Worm (Caenorhabditis elegans) whole organism, early embryonic: Measurements from ENCODE around the gene srd-39.

Experiments
- B0310.2 ChIP-seq: sonication (generic microtip); optimal IDR thresholded peaks from 2 replicates; lab custom pipeline; 2016; ENCODE audit warnings: mild to moderate bottlenecking, missing genetic modification characterization, missing compliant biosample characterization
- F13C5.2 ChIP-seq: sonication (generic microtip); optimal IDR thresholded peaks from 2 replicates; lab custom pipeline; 2017; ENCODE audit warnings: mild to moderate bottlenecking, missing genetic modification characterization, inconsistent platforms, missing compliant biosample characterization
- aly-1 ChIP-seq: sonication (generic microtip); optimal IDR thresholded peaks from 2 replicates; lab custom pipeline; 2016; ENCODE audit warnings: missing genetic modification characterization, missing compliant biosample characterization
- ama-1 ChIP-seq: fragments of 150-350 bp; optimal IDR thresholded peaks from 2 replicates; lab custom pipeline; 2014
- ceh-13 ChIP-seq: fragments of 200-800 bp; sonication (Bioruptor generic); optimal IDR thresholded peaks from 2 replicates; lab custom pipeline; 2018; ENCODE audit warnings: mild to moderate bottlenecking, missing genetic modification characterization, missing compliant biosample characterization
- ceh-36 ChIP-seq: sonication (generic microtip); optimal IDR thresholded peaks from 2 replicates; lab custom pipeline; 2016; ENCODE audit warnings: missing genetic modification characterization, inconsistent platforms, missing compliant biosample characterization
- ets-7 ChIP-seq: sonication (generic microtip); optimal IDR thresholded peaks from 2 replicates; lab custom pipeline; 2016; ENCODE audit warnings: missing genotype, missing genetic modification characterization, missing compliant biosample characterization
- flt-1 ChIP-seq: fragments of 200-800 bp; sonication (Bioruptor generic); IDR thresholded peaks from 2 replicates; pipeline ENCODE4 v1.3.6; 2022; ENCODE audit warnings: missing genetic modification characterization, missing compliant biosample characterization
- hmbx-1 ChIP-seq: sonication (generic microtip); optimal IDR thresholded peaks from 2 replicates; lab custom pipeline; 2016; ENCODE audit warnings: mild to moderate bottlenecking, missing genetic modification characterization, missing compliant biosample characterization
- hmg-4 ChIP-seq: fragments of 200-800 bp; sonication (Bioruptor generic); optimal IDR thresholded peaks from 2 replicates; lab custom pipeline; 2018; ENCODE audit warnings: mild to moderate bottlenecking, missing genetic modification characterization, missing compliant biosample characterization
- hnd-1 ChIP-seq: sonication (generic microtip); optimal IDR thresholded peaks from 2 replicates; lab custom pipeline; 2016; ENCODE audit warnings: missing genetic modification characterization, missing compliant biosample characterization
- pes-1 ChIP-seq: fragments of 200-800 bp; sonication (Bioruptor generic); IDR thresholded peaks from 2 replicates; pipeline ENCODE4 v1.3.6; 2022; ENCODE audit warnings: missing genetic modification reagents, missing genetic modification characterization, missing compliant biosample characterization
- scrt-1 ChIP-seq: fragments of 200-800 bp; sonication (Bioruptor generic); IDR thresholded peaks from 2 replicates; pipeline ENCODE4 v1.3.6; 2022; ENCODE audit warnings: missing genetic modification characterization, missing compliant biosample characterization
- sea-1 ChIP-seq: fragments of 200-800 bp; sonication (Bioruptor generic); conservative IDR thresholded peaks from 2 replicates; pipeline ENCODE4 v1.3.6; 2022; ENCODE audit warnings: missing genetic modification characterization, missing compliant biosample characterization
- tbx-11 ChIP-seq: fragments of 200-800 bp; sonication (Bioruptor generic); IDR thresholded peaks from 2 replicates; pipeline ENCODE4 v1.3.6; 2022; ENCODE audit warnings: missing genetic modification characterization, missing compliant biosample characterization
- tbx-37 ChIP-seq: fragments of 200-800 bp; sonication (Bioruptor generic); conservative IDR thresholded peaks from 2 replicates; pipeline ENCODE4 v1.3.6; 2022; ENCODE audit warnings: missing genetic modification reagents, missing genetic modification characterization, missing compliant biosample characterization
- tra-4 ChIP-seq: sonication (generic microtip); optimal IDR thresholded peaks from 2 replicates; lab custom pipeline; 2017; ENCODE audit warnings: missing genetic modification characterization, missing compliant biosample characterization

Gene srd-39

ce11 chrX:13278876-13279275 lies 21.5 kb downstream of the srd-39 start, which contains the start of gene phf-33:
Gene phf-33 (minus strand): TSS chrX:13278976.
- TF ChIP-seq ets-7 (tag; lab: Kevin White, UChicago): no peak
- TF ChIP-seq tbx-37 (GFP tag; lab: Robert Waterston, UW): no peak
- no peak for TF ChIP-seq aly-1 (tag; lab: Kevin White, UChicago)
- no peak for TF ChIP-seq ceh-13 (GFP tag; lab: Kevin White, UChicago)
- no peak for TF ChIP-seq scrt-1 (GFP tag; lab: Robert Waterston, UW)

ce11 chrX:13274102-13274501 lies 26.3 kb downstream of the srd-39 start, which contains the start of gene cyp-14A3:
Gene cyp-14A3 (minus strand): TSS chrX:13274202.
- TF ChIP-seq flt-1 (GFP tag; lab: Robert Waterston, UW) (no peak), ama-1 (lab: Kevin White, UChicago) (no peak), ceh-36 (tag; lab: Kevin White, UChicago) (no peak), scrt-1 (GFP tag; lab: Robert Waterston, UW) (no peak), pes-1 (GFP tag; lab: Robert Waterston, UW) (no peak), B0310.2 (tag; lab: Kevin White, UChicago) (no peak), ets-7 (tag; lab: Kevin White, UChicago) (no peak), ceh-13 (GFP tag; lab: Kevin White, UChicago) (no peak), hmg-4 (GFP tag; lab: Kevin White, UChicago) (no peak), F13C5.2 (no peak), tbx-37 (GFP tag; lab: Robert Waterston, UW) (no peak), hmbx-1 (tag; lab: Kevin White, UChicago) (no peak), hnd-1 (tag; lab: Kevin White, UChicago) (no peak), sea-1 (GFP tag; lab: Robert Waterston, UW) (no peak)

- TF ChIP-seq pes-1 (GFP tag; lab: Robert Waterston, UW): no peak
- TF ChIP-seq hmbx-1 (tag; lab: Kevin White, UChicago): no peak
- TF ChIP-seq ets-7 (tag; lab: Kevin White, UChicago): no peak
- no peak for TF ChIP-seq tra-4 (tag; lab: Kevin White, UChicago)
- TF ChIP-seq F13C5.2: no peak
- TF ChIP-seq tbx-37 (GFP tag; lab: Robert Waterston, UW): no peak
- TF ChIP-seq ama-1 (lab: Kevin White, UChicago): no peak
- no peak for TF ChIP-seq scrt-1 (GFP tag; lab: Robert Waterston, UW)
- no peak for TF ChIP-seq tbx-11 (GFP tag; lab: Robert Waterston, UW)
- no peak for TF ChIP-seq hmg-4 (GFP tag; lab: Kevin White, UChicago)
Measured at ce11 chrX:13269586-13269985, 30.8 kb downstream of the srd-39 start, which contains the start of gene cyp-14A2. Gene cyp-14A2 (minus strand): TSS chrX:13269686.

ce11 chrX:13267230-13267629 lies 33.2 kb downstream of the srd-39 start, which contains the start of gene cyp-14A1:
Gene cyp-14A1 (minus strand): TSS chrX:13267355.
- no peak for TF ChIP-seq hmg-4 (GFP tag; lab: Kevin White, UChicago)
- no peak for TF ChIP-seq ceh-13 (GFP tag; lab: Kevin White, UChicago)
- TF ChIP-seq flt-1 (GFP tag; lab: Robert Waterston, UW): no peak
- no peak for TF ChIP-seq pes-1 (GFP tag; lab: Robert Waterston, UW)
- TF ChIP-seq sea-1 (GFP tag; lab: Robert Waterston, UW): no peak
- no peak for TF ChIP-seq ets-7 (tag; lab: Kevin White, UChicago)
- TF ChIP-seq hmbx-1 (tag; lab: Kevin White, UChicago): no peak
- no peak for TF ChIP-seq ceh-36 (tag; lab: Kevin White, UChicago)
- no peak for TF ChIP-seq tbx-37 (GFP tag; lab: Robert Waterston, UW)

ce11 chrX:13264550-13264949 lies 35.9 kb downstream of the srd-39 start:
- TF ChIP-seq tbx-37 (GFP tag; lab: Robert Waterston, UW): peak; percentile 88
- TF ChIP-seq hmg-4 (GFP tag; lab: Kevin White, UChicago): peak; percentile 82
- TF ChIP-seq pes-1 (GFP tag; lab: Robert Waterston, UW): no peak; the same call in 1 of the 2 replicates
- TF ChIP-seq F13C5.2: peak; percentile 83
- TF ChIP-seq flt-1 (GFP tag; lab: Robert Waterston, UW): peak; percentile 84
- peak; percentile 65 for TF ChIP-seq ceh-13 (GFP tag; lab: Kevin White, UChicago)
- TF ChIP-seq B0310.2 (tag; lab: Kevin White, UChicago): peak; percentile 64
- TF ChIP-seq ceh-36 (tag; lab: Kevin White, UChicago): peak; percentile 47
- TF ChIP-seq ets-7 (tag; lab: Kevin White, UChicago): peak; percentile 53
- peak; percentile 46 for TF ChIP-seq hmbx-1 (tag; lab: Kevin White, UChicago)
- TF ChIP-seq tra-4 (tag; lab: Kevin White, UChicago): peak; percentile 22
- peak; percentile 88 for TF ChIP-seq scrt-1 (GFP tag; lab: Robert Waterston, UW)
- TF ChIP-seq tbx-11 (GFP tag; lab: Robert Waterston, UW): peak; percentile 85
- peak; percentile 57 for TF ChIP-seq hnd-1 (tag; lab: Kevin White, UChicago)
- peak; percentile 65 for TF ChIP-seq aly-1 (tag; lab: Kevin White, UChicago)
- no peak for TF ChIP-seq ama-1 (lab: Kevin White, UChicago)
- TF ChIP-seq sea-1 (GFP tag; lab: Robert Waterston, UW): peak; percentile 59

ce11 chrX:13262195-13262594 lies 38.2 kb downstream of the srd-39 start, which contains the start of gene K09A11.1:
Gene K09A11.1 (plus strand): TSS chrX:13262495.
- TF ChIP-seq scrt-1 (GFP tag; lab: Robert Waterston, UW) (no peak), ceh-13 (GFP tag; lab: Kevin White, UChicago) (no peak), ceh-36 (tag; lab: Kevin White, UChicago) (no peak), hmg-4 (GFP tag; lab: Kevin White, UChicago) (no peak), hmbx-1 (tag; lab: Kevin White, UChicago) (no peak), F13C5.2 (no peak), hnd-1 (tag; lab: Kevin White, UChicago) (no peak), flt-1 (GFP tag; lab: Robert Waterston, UW) (no peak), B0310.2 (tag; lab: Kevin White, UChicago) (no peak), tbx-37 (GFP tag; lab: Robert Waterston, UW) (no peak), pes-1 (GFP tag; lab: Robert Waterston, UW) (no peak), ets-7 (tag; lab: Kevin White, UChicago) (no peak), tra-4 (tag; lab: Kevin White, UChicago) (no peak), sea-1 (GFP tag; lab: Robert Waterston, UW) (no peak), tbx-11 (GFP tag; lab: Robert Waterston, UW) (no peak), aly-1 (tag; lab: Kevin White, UChicago) (no peak), ama-1 (lab: Kevin White, UChicago) (no peak)
